Worm (Caenorhabditis elegans): ENCODE measurements around the gene hsp-3.

DNA sequence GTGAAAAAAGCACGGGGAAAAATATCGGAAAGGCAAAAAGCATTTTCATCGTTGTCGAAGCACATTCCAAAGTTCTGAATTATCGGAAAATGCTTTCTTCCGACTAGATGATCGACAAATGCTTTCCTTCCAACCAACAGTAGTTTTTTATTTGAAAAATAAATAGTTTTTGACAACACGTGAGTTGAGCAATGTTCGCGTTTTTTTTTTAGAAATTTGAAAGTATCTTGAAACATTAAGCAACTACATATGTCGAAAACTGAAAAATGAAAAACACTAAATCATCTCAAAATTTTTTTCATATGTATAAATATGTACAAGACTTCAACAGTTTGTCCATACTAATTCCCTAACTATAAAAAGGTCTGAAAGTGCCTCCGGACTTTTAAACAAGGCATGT lies 52.4 kb downstream of the hsp-3 start, which contains the start of gene hsp-25:
- no peak for TF ChIP-seq nhr-25 (tag; optimal IDR thresholded peaks at IDR 0.05)
- no peak for TF ChIP-seq elt-3 (tag; optimal IDR thresholded peaks at IDR 0.05)
- no peak for TF ChIP-seq skn-1 (tag; optimal IDR thresholded peaks at IDR 0.05)
- TF ChIP-seq sem-4 (tag; optimal IDR thresholded peaks at IDR 0.05), result no peak
- no peak for TF ChIP-seq lin-39 (tag; optimal IDR thresholded peaks at IDR 0.05)
